Fruit fly (Drosophila melanogaster) whole organism, embryonic: ENCODE measurements around the gene Sems.

Experiments used
- CG6683 ChIP-seq: fragments of 200-800 bp; sonication (Bioruptor generic); optimal IDR thresholded peaks from 2 replicates; lab custom pipeline; 2017; ENCODE audit warnings: missing biosample characterization, mild to moderate bottlenecking, missing genetic modification characterization, missing genetic modification reagents
- Hey ChIP-seq: fragments of 200-800 bp; sonication (Bioruptor generic); optimal IDR thresholded peaks from 3 replicates; lab custom pipeline; 2018; ENCODE audit warnings: missing biosample characterization, mild to moderate bottlenecking, missing genetic modification characterization
- hbn ChIP-seq: fragments of 200-800 bp; sonication (Bioruptor generic); IDR thresholded peaks from 2 replicates; pipeline ENCODE4 v1.3.6; 2022; ENCODE audit warnings: missing biosample characterization, missing genetic modification characterization; ENCODE audit not compliant: partially characterized antibody
- oc ChIP-seq: fragments of 200-800 bp; sonication (Bioruptor generic); optimal IDR thresholded peaks from 2 replicates; lab custom pipeline; 2018; ENCODE audit warnings: missing biosample characterization, mild to moderate bottlenecking, missing genetic modification characterization, moderate library complexity

- TF ChIP-seq oc, result no peak
- TF ChIP-seq Hey (tag; lab: Kevin White, UChicago), result no peak
- TF ChIP-seq hbn (GFP tag; lab: Robert Waterston, UW), result no peak
- no peak for TF ChIP-seq CG6683 (GFP tag; lab: Kevin White, UChicago)
Measured at dm6 chr3L:20918945-20919344, 37.6 kb downstream of the Sems start.
